Fruit fly (Drosophila melanogaster) whole organism, embryonic: ENCODE results near the gene CG43707.

Experiments used
- ATbp ChIP-seq: fragments of 200-800 bp; sonication (Bioruptor generic); optimal IDR thresholded peaks from 2 replicates; lab custom pipeline; 2017; ENCODE audit warnings: missing biosample characterization, mild to moderate bottlenecking, missing genetic modification characterization, missing genetic modification reagents
- CG10147 ChIP-seq: fragments of 200-800 bp; sonication (Bioruptor generic); optimal IDR thresholded peaks from 2 replicates; lab custom pipeline; 2019; ENCODE audit warnings: missing biosample characterization, mild to moderate bottlenecking, missing genetic modification characterization, moderate library complexity
- CG11696 ChIP-seq: fragments of 200-800 bp; sonication (Bioruptor generic); IDR thresholded peaks from 2 replicates; pipeline ENCODE4 v1.3.6; 2022; ENCODE audit warnings: missing biosample characterization, missing genetic modification characterization
- CG14014 ChIP-seq: fragments of 200-800 bp; sonication (Bioruptor generic); IDR thresholded peaks from 2 replicates; pipeline ENCODE4 v1.3.6; 2022; ENCODE audit warnings: missing biosample characterization, missing genetic modification characterization
- CG15269 ChIP-seq: fragments of 200-800 bp; sonication (Bioruptor generic); optimal IDR thresholded peaks from 2 replicates; lab custom pipeline; 2018; ENCODE audit warnings: missing biosample characterization, mild to moderate bottlenecking, missing genetic modification characterization, moderate library complexity
- CG17328 ChIP-seq: fragments of 200-800 bp; sonication (Bioruptor generic); IDR thresholded peaks from 2 replicates; pipeline ENCODE4 v1.3.6; 2022; ENCODE audit warnings: missing biosample characterization, missing genetic modification characterization
- CG1792 ChIP-seq: fragments of 200-800 bp; sonication (Bioruptor generic); optimal IDR thresholded peaks from 2 replicates; lab custom pipeline; 2016; ENCODE audit warnings: missing biosample characterization, missing genetic modification characterization
- CG18599 ChIP-seq: fragments of 200-800 bp; sonication (Bioruptor generic); optimal IDR thresholded peaks from 3 replicates; lab custom pipeline; 2017; ENCODE audit warnings: missing biosample characterization, missing genetic modification characterization, mild to moderate bottlenecking, moderate library complexity, missing genetic modification reagents
- CG2678 ChIP-seq: fragments of 200-800 bp; sonication (Bioruptor generic); optimal IDR thresholded peaks from 3 replicates; lab custom pipeline; 2019; ENCODE audit warnings: missing biosample characterization, mild to moderate bottlenecking, missing genetic modification characterization, moderate library complexity
- CG2712 ChIP-seq: fragments of 200-800 bp; optimal IDR thresholded peaks from 3 replicates; lab custom pipeline; 2019; ENCODE audit warnings: missing biosample characterization, mild to moderate bottlenecking, missing genetic modification characterization, moderate library complexity
- CG31441 ChIP-seq: fragments of 200-800 bp; sonication (Bioruptor generic); IDR thresholded peaks from 2 replicates; pipeline ENCODE4 v1.3.6; 2022; ENCODE audit warnings: missing biosample characterization, missing genetic modification characterization
- CG32767 ChIP-seq: fragments of 200-800 bp; sonication (Bioruptor generic); IDR thresholded peaks from 2 replicates; pipeline ENCODE4 v1.3.6; 2022; ENCODE audit warnings: missing biosample characterization, missing genetic modification characterization
- CG3407 ChIP-seq: fragments of 200-800 bp; sonication (Bioruptor generic); optimal IDR thresholded peaks from 2 replicates; lab custom pipeline; 2018; ENCODE audit warnings: missing biosample characterization, mild to moderate bottlenecking, missing genetic modification characterization
- CG34376 ChIP-seq: fragments of 200-800 bp; sonication (Bioruptor generic); optimal IDR thresholded peaks from 2 replicates; lab custom pipeline; 2018; ENCODE audit warnings: missing biosample characterization, mild to moderate bottlenecking, missing genetic modification characterization
- CG4360 ChIP-seq: fragments of 200-800 bp; sonication (Bioruptor generic); IDR thresholded peaks from 2 replicates; pipeline ENCODE4 v1.3.6; 2022; ENCODE audit warnings: missing biosample characterization, missing genetic modification characterization
- CG6272 ChIP-seq: fragments of 200-800 bp; sonication (Bioruptor generic); IDR thresholded peaks from 2 replicates; pipeline ENCODE4 v1.3.6; 2022; ENCODE audit warnings: missing biosample characterization, missing genetic modification characterization
- CG6654 ChIP-seq: fragments of 200-800 bp; sonication (Bioruptor generic); optimal IDR thresholded peaks from 2 replicates; lab custom pipeline; 2017; ENCODE audit warnings: missing biosample characterization, mild to moderate bottlenecking, missing genetic modification characterization
- CG6689 ChIP-seq: fragments of 200-800 bp; sonication (Bioruptor generic); IDR thresholded peaks from 2 replicates; pipeline ENCODE4 v1.3.6; 2022; ENCODE audit warnings: missing biosample characterization, missing genetic modification characterization
- CG7839 ChIP-seq: fragments of 200-800 bp; sonication (Bioruptor generic); optimal IDR thresholded peaks from 3 replicates; lab custom pipeline; 2018; ENCODE audit warnings: missing biosample characterization, mild to moderate bottlenecking, missing genetic modification characterization, moderate library complexity
- CG8359 ChIP-seq: fragments of 200-800 bp; sonication (Bioruptor generic); optimal IDR thresholded peaks from 2 replicates; lab custom pipeline; 2017; ENCODE audit warnings: missing biosample characterization, mild to moderate bottlenecking, missing genetic modification characterization, borderline replicate concordance
- Dref ChIP-seq: fragments of 200-800 bp; sonication (Bioruptor generic); IDR thresholded peaks from 2 replicates; pipeline ENCODE4 v1.3.6; 2022; ENCODE audit warnings: missing biosample characterization, missing genetic modification characterization
- E2f2 ChIP-seq: fragments of 200-800 bp; sonication (Bioruptor generic); IDR thresholded peaks from 2 replicates; pipeline ENCODE4 v1.3.6; 2022; ENCODE audit warnings: missing biosample characterization, missing genetic modification characterization
- Fer1 ChIP-seq: fragments of 200-800 bp; sonication (Bioruptor generic); optimal IDR thresholded peaks from 2 replicates; lab custom pipeline; 2017; ENCODE audit warnings: missing biosample characterization, mild to moderate bottlenecking, missing genetic modification characterization
- HmgZ ChIP-seq: fragments of 200-800 bp; sonication (Bioruptor generic); optimal IDR thresholded peaks from 2 replicates; lab custom pipeline; 2018; ENCODE audit warnings: missing biosample characterization, mild to moderate bottlenecking, missing genetic modification characterization
- Hr3 ChIP-seq: fragments of 200-800 bp; sonication (Bioruptor generic); optimal IDR thresholded peaks from 3 replicates; lab custom pipeline; 2016; ENCODE audit warnings: missing biosample characterization, missing genetic modification characterization
- Hr51 ChIP-seq, 2 experiments: fragments of 200-800 bp; sonication (Bioruptor generic); optimal IDR thresholded peaks; 2 replicates in 1 of 2; 3 replicates in 1 of 2; lab custom pipeline; 2016 to 2018; ENCODE audit warnings: missing biosample characterization in 2 of 2, missing genetic modification characterization in 2 of 2, mild to moderate bottlenecking in 1 of 2, moderate library complexity in 1 of 2
- Kr ChIP-seq: fragments of 200-800 bp; sonication (Bioruptor generic); optimal IDR thresholded peaks from 2 replicates; lab custom pipeline; 2017; ENCODE audit warnings: missing biosample characterization, mild to moderate bottlenecking, missing genetic modification characterization
- Lhr ChIP-seq: fragments of 200-800 bp; sonication (Bioruptor generic); optimal IDR thresholded peaks from 3 replicates; lab custom pipeline; 2017; ENCODE audit warnings: mild to moderate bottlenecking, missing biosample characterization, missing genetic modification reagents, missing genetic modification characterization
- Med ChIP-seq: fragments of 200-800 bp; sonication (Bioruptor generic); peaks from one replicate; lab custom pipeline; 2016; ENCODE audit warnings: missing biosample characterization, missing genetic modification characterization, mild to moderate bottlenecking, inconsistent platforms, moderate library complexity
- Meics ChIP-seq: fragments of 200-800 bp; sonication (Bioruptor generic); optimal IDR thresholded peaks from 2 replicates; lab custom pipeline; 2017; ENCODE audit warnings: missing biosample characterization, mild to moderate bottlenecking, missing genetic modification characterization
- Oli ChIP-seq: fragments of 200-800 bp; sonication (Bioruptor generic); optimal IDR thresholded peaks from 2 replicates; lab custom pipeline; 2018; ENCODE audit warnings: missing biosample characterization, mild to moderate bottlenecking, missing genetic modification characterization, moderate library complexity
- PHDP ChIP-seq: fragments of 200-800 bp; sonication (Bioruptor generic); optimal IDR thresholded peaks from 3 replicates; lab custom pipeline; 2018; ENCODE audit warnings: missing biosample characterization, mild to moderate bottlenecking, missing genetic modification characterization, moderate library complexity
- Pdp1 ChIP-seq, 2 experiments: fragments of 200-800 bp; sonication (Bioruptor generic); optimal IDR thresholded peaks; 3 replicates each; lab custom pipeline; 2016; ENCODE audit warnings: missing biosample characterization in 2 of 2, missing genetic modification characterization in 2 of 2, mild to moderate bottlenecking in 1 of 2, moderate library complexity in 1 of 2
- Rfx ChIP-seq: fragments of 200-800 bp; sonication (Bioruptor generic); IDR thresholded peaks from 2 replicates; pipeline ENCODE4 v1.3.6; 2022; ENCODE audit warnings: missing biosample characterization, missing genetic modification characterization
- Ssrp ChIP-seq: fragments of 200-800 bp; sonication (Bioruptor generic); optimal IDR thresholded peaks from 2 replicates; lab custom pipeline; 2018; ENCODE audit warnings: missing biosample characterization, mild to moderate bottlenecking, missing genetic modification characterization, moderate library complexity
- abd-A ChIP-seq: fragments of 200-800 bp; sonication (Bioruptor generic); optimal IDR thresholded peaks from 3 replicates; lab custom pipeline; 2019; ENCODE audit warnings: missing biosample characterization, mild to moderate bottlenecking, missing genetic modification characterization, moderate library complexity
- bigmax ChIP-seq: fragments of 200-800 bp; sonication (Bioruptor generic); optimal IDR thresholded peaks from 2 replicates; lab custom pipeline; 2018; ENCODE audit warnings: missing biosample characterization, mild to moderate bottlenecking, missing genetic modification characterization
- crol ChIP-seq: fragments of 200-800 bp; sonication (Bioruptor generic); IDR thresholded peaks from 2 replicates; pipeline ENCODE4 v1.3.6; 2022; ENCODE audit warnings: missing biosample characterization, missing genetic modification characterization
- disco-r ChIP-seq: fragments of 200-800 bp; sonication (Bioruptor generic); optimal IDR thresholded peaks from 2 replicates; lab custom pipeline; 2016; ENCODE audit warnings: missing biosample characterization, missing genetic modification characterization
- fd102C ChIP-seq: fragments of 200-800 bp; sonication (Bioruptor generic); optimal IDR thresholded peaks from 2 replicates; lab custom pipeline; 2018; ENCODE audit warnings: missing biosample characterization, mild to moderate bottlenecking, missing genetic modification characterization, moderate library complexity
- fd3F ChIP-seq: fragments of 200-800 bp; sonication (Bioruptor generic); optimal IDR thresholded peaks from 2 replicates; lab custom pipeline; 2018; ENCODE audit warnings: missing biosample characterization, mild to moderate bottlenecking, missing genetic modification characterization, moderate library complexity
- gem ChIP-seq: fragments of 200-800 bp; sonication (Bioruptor generic); optimal IDR thresholded peaks from 2 replicates; lab custom pipeline; 2019; ENCODE audit warnings: missing biosample characterization, mild to moderate bottlenecking, missing genetic modification characterization, moderate library complexity
- grau ChIP-seq: fragments of 200-800 bp; optimal IDR thresholded peaks from 3 replicates; lab custom pipeline; 2019; ENCODE audit warnings: missing biosample characterization, mild to moderate bottlenecking, missing genetic modification characterization, moderate library complexity
- insv ChIP-seq, 2 experiments: fragments of 200-800 bp; sonication (Bioruptor generic); optimal IDR thresholded peaks; 3 replicates each; lab custom pipeline; 2016 to 2018; ENCODE audit warnings: missing biosample characterization in 2 of 2, missing genetic modification characterization in 2 of 2
- kah ChIP-seq: fragments of 200-800 bp; sonication (Bioruptor generic); optimal IDR thresholded peaks from 2 replicates; lab custom pipeline; 2018; ENCODE audit warnings: missing biosample characterization, mild to moderate bottlenecking, missing genetic modification characterization
- lmd ChIP-seq: fragments of 200-800 bp; sonication (Bioruptor generic); IDR thresholded peaks from 2 replicates; pipeline ENCODE4 v1.3.6; 2022; ENCODE audit warnings: missing biosample characterization, missing genetic modification characterization
- nmo ChIP-seq: fragments of 200-800 bp; sonication (Bioruptor generic); optimal IDR thresholded peaks from 2 replicates; lab custom pipeline; 2018; ENCODE audit warnings: missing biosample characterization, mild to moderate bottlenecking, missing genetic modification characterization, moderate library complexity
- row ChIP-seq: fragments of 200-800 bp; sonication (Bioruptor generic); IDR thresholded peaks from 3 replicates; pipeline ENCODE4 v1.3.6; 2022; ENCODE audit warnings: missing biosample characterization, missing genetic modification characterization
- stc ChIP-seq: fragments of 200-800 bp; sonication (Bioruptor generic); IDR thresholded peaks from 2 replicates; pipeline ENCODE4 v1.3.6; 2022; ENCODE audit warnings: missing biosample characterization, missing genetic modification characterization

Gene CG43707

dm6 chr2L:3737003-3737662 is 19.9 kb upstream of the CG43707 start:
- peak; percentile 25 for TF ChIP-seq grau
- peak; percentile 60 for TF ChIP-seq CG2678 (tag; lab: Kevin White, UChicago)
- TF ChIP-seq CG6272 (GFP tag; lab: Robert Waterston, UW): no peak
- TF ChIP-seq Hr3 (GFP tag; lab: Kevin White, UChicago): peak; percentile 3
- peak; percentile 53 for TF ChIP-seq gem (tag; lab: Kevin White, UChicago)
- TF ChIP-seq Pdp1 (GFP tag; optimal IDR thresholded peaks at IDR 0.05; lab: Kevin White, UChicago): no peak
- peak; percentile 31; the same call in 2 of the 3 replicates for TF ChIP-seq row (GFP tag; lab: Robert Waterston, UW)
- no peak for TF ChIP-seq insv (GFP tag; optimal IDR thresholded peaks at IDR 0.05; lab: Kevin White, UChicago)
- TF ChIP-seq CG3407: no peak
- peak in 1 of 2 experiments; percentile 39 for TF ChIP-seq Hr51 (GFP tag; optimal IDR thresholded peaks at IDR 0.05; lab: Kevin White, UChicago)
- no peak for TF ChIP-seq ATbp
- TF ChIP-seq CG2712 (tag; lab: Kevin White, UChicago): peak; percentile 1
- TF ChIP-seq kah (GFP tag; lab: Kevin White, UChicago): no peak
- no peak for TF ChIP-seq Lhr
- peak; percentile 2 for TF ChIP-seq Ssrp
- TF ChIP-seq fd3F (GFP tag; lab: Kevin White, UChicago): no peak
- no peak for TF ChIP-seq stc (GFP tag; lab: Robert Waterston, UW)
- peak; percentile 25 for TF ChIP-seq Oli (tag; lab: Kevin White, UChicago)
- no peak for TF ChIP-seq fd102C (GFP tag; lab: Kevin White, UChicago)
- peak; percentile 86 for TF ChIP-seq abd-A (tag; lab: Kevin White, UChicago)
- peak; percentile 33; the same call in 1 of the 2 replicates for TF ChIP-seq CG31441 (GFP tag; lab: Robert Waterston, UW)
- TF ChIP-seq CG8359 (GFP tag; lab: Kevin White, UChicago): no peak
- TF ChIP-seq bigmax (GFP tag; lab: Kevin White, UChicago): no peak
- TF ChIP-seq lmd (GFP tag; lab: Robert Waterston, UW): no peak
- TF ChIP-seq CG34376 (GFP tag; lab: Kevin White, UChicago): no peak
- TF ChIP-seq CG7839 (tag; lab: Kevin White, UChicago): peak; percentile 3
- peak; percentile 1 for TF ChIP-seq CG15269 (tag; lab: Kevin White, UChicago)
- peak; percentile 69 for TF ChIP-seq crol
- TF ChIP-seq CG6654 (GFP tag; lab: Kevin White, UChicago): no peak
- peak; percentile 24 for TF ChIP-seq CG18599 (GFP tag; lab: Kevin White, UChicago)
- 0 out of 2 replicates have a peak, but pooled peaks have one; percentile 13 for TF ChIP-seq CG14014 (GFP tag; lab: Robert Waterston, UW)
- peak; percentile 3 for TF ChIP-seq Meics
- TF ChIP-seq Rfx (GFP tag; lab: Robert Waterston, UW): peak; percentile 19; the same call in 1 of the 2 replicates
- TF ChIP-seq disco-r (GFP tag; lab: Kevin White, UChicago): no peak
- TF ChIP-seq Kr: no peak
- TF ChIP-seq CG6689 (GFP tag; lab: Robert Waterston, UW): 0 out of 2 replicates have a peak, but pooled peaks have one; percentile 11
- peak; percentile 1 for TF ChIP-seq nmo (GFP tag; lab: Kevin White, UChicago)
- no peak for TF ChIP-seq CG17328 (GFP tag; lab: Robert Waterston, UW)
- TF ChIP-seq Dref: no peak
- TF ChIP-seq CG32767 (GFP tag; lab: Robert Waterston, UW): no peak
- TF ChIP-seq CG10147 (GFP tag; lab: Kevin White, UChicago): no peak
- TF ChIP-seq Fer1: peak; percentile 15
- peak; percentile 13 for TF ChIP-seq PHDP (tag; lab: Kevin White, UChicago)
- TF ChIP-seq CG1792: no peak
- TF ChIP-seq E2f2 (GFP tag; lab: Robert Waterston, UW): no peak
- peak; percentile 12 for TF ChIP-seq Med (GFP tag; lab: Kevin White, UChicago)
- no peak for TF ChIP-seq HmgZ (tag; lab: Kevin White, UChicago)
- TF ChIP-seq CG4360 (GFP tag; lab: Robert Waterston, UW): peak; percentile 50; the same call in 1 of the 2 replicates
- TF ChIP-seq CG11696: peak; percentile 55; the same call in 1 of the 2 replicates
